Worm (Caenorhabditis elegans) whole organism, L4 larva: ENCODE results near the gene cah-2.

ENCODE experiments used
- F44E2.7 ChIP-seq: fragments of 200-800 bp; sonication (Bioruptor generic); IDR thresholded peaks from 2 replicates; pipeline ENCODE4 v2.1.2; 2022; ENCODE audit warnings: missing genetic modification characterization, missing compliant biosample characterization
- T20F7.1 ChIP-seq: fragments of 200-800 bp; sonication (Bioruptor generic); optimal IDR thresholded peaks from 2 replicates; lab custom pipeline; 2018; ENCODE audit warnings: mild to moderate bottlenecking, missing genetic modification characterization, missing compliant biosample characterization
- aha-1 ChIP-seq: fragments of 150-350 bp; peaks from one replicate; lab custom pipeline; 2014; ENCODE audit warnings: missing biosample characterization, missing genetic modification characterization
- ceh-20 ChIP-seq: fragments of 200-800 bp; sonication (Bioruptor generic); IDR thresholded peaks from 2 replicates; pipeline ENCODE4 v1.3.6; 2022; ENCODE audit warnings: missing genetic modification reagents, missing genetic modification characterization, missing compliant biosample characterization
- ceh-82 ChIP-seq: sonication (generic microtip); optimal IDR thresholded peaks from 2 replicates; lab custom pipeline; 2017; ENCODE audit warnings: missing biosample characterization, missing genetic modification characterization
- ces-1 ChIP-seq: fragments of 150-350 bp; sonication (generic microtip); optimal IDR thresholded peaks from 4 replicates; lab custom pipeline; 2014; ENCODE audit warnings: missing biosample characterization, missing genetic modification reagents, missing genetic modification characterization
- cey-2 ChIP-seq: sonication (generic microtip); optimal IDR thresholded peaks from 3 replicates; lab custom pipeline; 2017; ENCODE audit warnings: missing genetic modification characterization, mild to moderate bottlenecking, missing compliant biosample characterization, antibody characterized with exemption, borderline replicate concordance; ENCODE audit not compliant: insufficient read depth
- daf-16 ChIP-seq, 3 experiments: sonication (generic microtip); optimal IDR thresholded peaks; 2 replicates each; lab custom pipeline; 2016 to 2017; ENCODE audit warnings: missing genetic modification characterization in 3 of 3, missing genetic modification reagents in 3 of 3, mild to moderate bottlenecking in 2 of 3, missing compliant biosample characterization in 2 of 3, missing biosample characterization in 1 of 3, moderate library complexity in 1 of 3
- daf-19 ChIP-seq: fragments of 200-800 bp; sonication (Bioruptor generic); conservative IDR thresholded peaks from 2 replicates; pipeline ENCODE4 v1.3.6; 2022; ENCODE audit warnings: missing genetic modification characterization, missing compliant biosample characterization
- daf-8 ChIP-seq: fragments of 200-800 bp; sonication (Bioruptor generic); IDR thresholded peaks from 2 replicates; pipeline ENCODE4 v1.3.6; 2022; ENCODE audit warnings: missing genetic modification characterization, missing compliant biosample characterization
- dmd-6 ChIP-seq: fragments of 200-800 bp; sonication (Bioruptor generic); IDR thresholded peaks from 2 replicates; pipeline ENCODE4 v1.3.6; 2022; ENCODE audit warnings: missing genetic modification reagents, missing genetic modification characterization, missing compliant biosample characterization
- dpl-1 ChIP-seq: fragments of 150-350 bp; optimal IDR thresholded peaks from 2 replicates; lab custom pipeline; 2014; ENCODE audit warnings: missing biosample characterization, missing genetic modification reagents, missing genetic modification characterization
- dve-1 ChIP-seq: sonication (generic microtip); optimal IDR thresholded peaks from 2 replicates; lab custom pipeline; 2017; ENCODE audit warnings: antibody characterized with exemption, mild to moderate bottlenecking, missing genetic modification characterization, missing compliant biosample characterization; ENCODE audit not compliant: insufficient read depth
- hlh-11 ChIP-seq: fragments of 200-800 bp; sonication (Bioruptor generic); optimal IDR thresholded peaks from 2 replicates; lab custom pipeline; 2018; ENCODE audit warnings: mild to moderate bottlenecking, missing genetic modification characterization, missing compliant biosample characterization
- hlh-30 ChIP-seq: sonication (generic microtip); optimal IDR thresholded peaks from 2 replicates; lab custom pipeline; 2017; ENCODE audit warnings: antibody characterized with exemption, mild to moderate bottlenecking, missing genetic modification characterization, missing compliant biosample characterization; ENCODE audit not compliant: insufficient read depth
- lin-1 ChIP-seq: fragments of 200-800 bp; sonication (Bioruptor generic); IDR thresholded peaks from 2 replicates; pipeline ENCODE4 v1.3.6; 2022; ENCODE audit warnings: missing genetic modification reagents, missing genetic modification characterization, missing compliant biosample characterization
- lin-13 ChIP-seq: fragments of 150-350 bp; optimal IDR thresholded peaks from 2 replicates; lab custom pipeline; 2014; ENCODE audit warnings: missing biosample characterization, missing genetic modification reagents, missing genetic modification characterization
- lin-29 ChIP-seq: fragments of 200-800 bp; sonication (Bioruptor generic); IDR thresholded peaks from 2 replicates; pipeline ENCODE4 v1.3.6; 2022; ENCODE audit warnings: missing genetic modification reagents, missing genetic modification characterization, missing compliant biosample characterization
- lin-38 ChIP-seq: fragments of 200-800 bp; sonication (Bioruptor generic); IDR thresholded peaks from 2 replicates; pipeline ENCODE4 v1.3.6; 2022; ENCODE audit warnings: missing genetic modification reagents, missing genetic modification characterization, missing compliant biosample characterization
- madf-9 ChIP-seq: fragments of 200-800 bp; sonication (Bioruptor generic); conservative IDR thresholded peaks from 2 replicates; pipeline ENCODE4 v1.3.6; 2022; ENCODE audit warnings: missing genetic modification reagents, missing genetic modification characterization, missing compliant biosample characterization
- mdl-1 ChIP-seq, 2 experiments: fragments of 150-350 bp in 1 of 2; sonication (generic microtip) in 1 of 2; optimal IDR thresholded peaks; 2 replicates each; lab custom pipeline; 2014 to 2017; ENCODE audit warnings: missing biosample characterization in 2 of 2, missing genetic modification characterization in 2 of 2
- mdt-29 ChIP-seq: fragments of 200-800 bp; sonication (Bioruptor generic); IDR thresholded peaks from 2 replicates; pipeline ENCODE4 v1.3.6; 2022; ENCODE audit warnings: missing genetic modification reagents, missing genetic modification characterization, missing compliant biosample characterization
- mes-2 ChIP-seq: sonication (generic microtip); optimal IDR thresholded peaks from 2 replicates; lab custom pipeline; 2016; ENCODE audit warnings: missing genotype, mild to moderate bottlenecking, missing genetic modification characterization, missing compliant biosample characterization; ENCODE audit not compliant: poor library complexity, severe bottlenecking
- mxl-2 ChIP-seq: fragments of 200-800 bp; sonication (Bioruptor generic); conservative IDR thresholded peaks from 2 replicates; pipeline ENCODE4 v1.3.6; 2022; ENCODE audit warnings: missing genetic modification reagents, missing genetic modification characterization, missing compliant biosample characterization
- mxl-3 ChIP-seq: fragments of 200-800 bp; sonication (Bioruptor generic); optimal IDR thresholded peaks from 2 replicates; lab custom pipeline; 2018; ENCODE audit warnings: mild to moderate bottlenecking, missing genetic modification characterization, missing compliant biosample characterization
- nhr-28 ChIP-seq: fragments of 150-350 bp; optimal IDR thresholded peaks from 2 replicates; lab custom pipeline; 2014; ENCODE audit warnings: missing biosample characterization, missing genetic modification characterization
- nhr-41 ChIP-seq: fragments of 200-800 bp; sonication (Bioruptor generic); IDR thresholded peaks from 2 replicates; pipeline ENCODE4 v1.3.6; 2022; ENCODE audit warnings: missing genetic modification reagents, missing genetic modification characterization, missing compliant biosample characterization
- nhr-48 ChIP-seq: sonication (generic microtip); optimal IDR thresholded peaks from 2 replicates; lab custom pipeline; 2016; ENCODE audit warnings: mild to moderate bottlenecking, missing genetic modification characterization, missing compliant biosample characterization
- nhr-6 ChIP-seq: fragments of 150-350 bp; optimal IDR thresholded peaks from 2 replicates; lab custom pipeline; 2014; ENCODE audit warnings: missing biosample characterization, missing genetic modification characterization
- nhr-77 ChIP-seq: fragments of 150-350 bp; optimal IDR thresholded peaks from 2 replicates; lab custom pipeline; 2014; ENCODE audit warnings: missing biosample characterization, missing genetic modification characterization
- php-3 ChIP-seq: fragments of 200-800 bp; sonication (Bioruptor generic); IDR thresholded peaks from 2 replicates; pipeline ENCODE4 v1.3.6; 2022; ENCODE audit warnings: missing genetic modification reagents, missing genetic modification characterization, missing compliant biosample characterization
- saeg-2 ChIP-seq: fragments of 200-800 bp; sonication (Bioruptor generic); IDR thresholded peaks from 2 replicates; pipeline ENCODE4 v1.3.6; 2022; ENCODE audit warnings: missing genetic modification reagents, missing genetic modification characterization, missing compliant biosample characterization
- tra-1 ChIP-seq: fragments of 200-800 bp; sonication (Bioruptor generic); IDR thresholded peaks from 2 replicates; pipeline ENCODE4 v1.3.6; 2022; ENCODE audit warnings: missing genetic modification reagents, missing genetic modification characterization, missing compliant biosample characterization
- unc-62 ChIP-seq, 3 experiments: fragments of 150-350 bp in 1 of 3; sonication (generic microtip); optimal IDR thresholded peaks in 2 of 3; peaks in 1 of 3; 1 replicate in 1 of 3; 2 replicates in 2 of 3; lab custom pipeline; 2014 to 2017; ENCODE audit warnings: missing biosample characterization in 3 of 3, missing genetic modification characterization in 3 of 3, missing genetic modification reagents in 3 of 3, missing genotype in 1 of 3
- zag-1 ChIP-seq: fragments of 150-350 bp; optimal IDR thresholded peaks from 2 replicates; lab custom pipeline; 2014; ENCODE audit warnings: missing biosample characterization, missing genetic modification characterization
- zfp-2 ChIP-seq: sonication (generic microtip); optimal IDR thresholded peaks from 2 replicates; lab custom pipeline; 2016; ENCODE audit warnings: mild to moderate bottlenecking, missing genetic modification characterization, missing compliant biosample characterization
- zfp-3 ChIP-seq: fragments of 200-800 bp; sonication (Bioruptor generic); conservative IDR thresholded peaks from 2 replicates; pipeline ENCODE4 v1.3.6; 2022; ENCODE audit warnings: missing genetic modification reagents, missing genetic modification characterization, missing compliant biosample characterization

Gene cah-2

DNA sequence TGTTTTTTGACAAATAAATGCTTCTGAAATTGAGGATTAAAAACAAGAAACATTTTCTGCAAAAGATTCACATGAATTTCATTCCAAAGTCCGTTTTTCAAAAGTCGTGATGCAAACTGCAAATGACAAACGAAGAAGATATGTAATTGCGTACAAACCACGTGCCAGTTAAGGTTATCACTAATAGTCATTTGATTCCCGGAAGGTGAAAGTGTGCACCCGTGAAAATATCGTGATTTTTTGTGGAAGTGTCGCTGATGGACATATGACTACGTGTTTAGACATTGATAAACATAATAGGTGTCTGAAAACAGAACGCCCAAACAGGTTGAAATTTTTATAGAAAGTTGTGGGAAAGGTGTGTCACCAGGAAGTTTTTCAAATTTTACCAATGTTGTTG, 45.3 kb upstream of the cah-2 start:
- TF ChIP-seq unc-62 (GFP tag; optimal IDR thresholded peaks at IDR 0.05 in 1 of 2; lab: Kevin White, UChicago) (peak in 1 of 2 experiments; percentile 4), unc-62 (tag; optimal IDR thresholded peaks at IDR 0.05; lab: Kevin White, UChicago) (no peak), T20F7.1 (peak; percentile 78), tra-1 (peak; percentile 91), daf-8 (no peak), ceh-20 (peak; percentile 61), zag-1 (tag; lab: Kevin White, UChicago) (no peak), mdt-29 (peak; percentile 86), lin-29 (no peak), lin-13 (no peak), ces-1 (no peak), dpl-1 (GFP tag; lab: Kevin White, UChicago) (peak; percentile 33), saeg-2 (GFP tag; lab: Robert Waterston, UW) (0 out of 2 replicates have a peak, but pooled peaks have one; percentile 57), dve-1 (tag; lab: Kevin White, UChicago) (peak; percentile 93), hlh-11 (tag; lab: Kevin White, UChicago) (peak; percentile 96), nhr-77 (tag; lab: Kevin White, UChicago) (peak; percentile 52), nhr-6 (tag; lab: Kevin White, UChicago) (peak; percentile 53), cey-2 (tag; lab: Kevin White, UChicago) (peak; percentile 81), mes-2 (tag; lab: Kevin White, UChicago) (no peak), daf-19 (GFP tag; lab: Robert Waterston, UW) (no peak), nhr-41 (GFP tag; lab: Robert Waterston, UW) (peak; percentile 76; the same call in 1 of the 2 replicates), lin-1 (GFP tag; lab: Robert Waterston, UW) (peak; percentile 89), mxl-2 (GFP tag; lab: Robert Waterston, UW) (peak; percentile 97), daf-16 (GFP tag; optimal IDR thresholded peaks at IDR 0.05; lab: Kevin White, UChicago) (peak in 1 of 2 experiments; percentile 47), daf-16 (tag; optimal IDR thresholded peaks at IDR 0.05; lab: Kevin White, UChicago) (peak; percentile 86), hlh-30 (peak; percentile 97), nhr-28 (peak; percentile 74), dmd-6 (GFP tag; lab: Robert Waterston, UW) (peak; percentile 99), F44E2.7 (GFP tag; lab: Robert Waterston, UW) (no peak), madf-9 (GFP tag; lab: Robert Waterston, UW) (no peak), aha-1 (tag; lab: Kevin White, UChicago) (peak; percentile 98), nhr-48 (peak; percentile 94), zfp-3 (GFP tag; lab: Robert Waterston, UW) (peak; percentile 64; the same call in 1 of the 2 replicates), mdl-1 (tag; optimal IDR thresholded peaks at IDR 0.05; lab: Kevin White, UChicago) (peak in 1 of 2 experiments; percentile 79), lin-38 (GFP tag; lab: Robert Waterston, UW) (no peak), php-3 (GFP tag; lab: Robert Waterston, UW) (peak; percentile 90), mxl-3 (GFP tag; lab: Kevin White, UChicago) (peak; percentile 78)

DNA sequence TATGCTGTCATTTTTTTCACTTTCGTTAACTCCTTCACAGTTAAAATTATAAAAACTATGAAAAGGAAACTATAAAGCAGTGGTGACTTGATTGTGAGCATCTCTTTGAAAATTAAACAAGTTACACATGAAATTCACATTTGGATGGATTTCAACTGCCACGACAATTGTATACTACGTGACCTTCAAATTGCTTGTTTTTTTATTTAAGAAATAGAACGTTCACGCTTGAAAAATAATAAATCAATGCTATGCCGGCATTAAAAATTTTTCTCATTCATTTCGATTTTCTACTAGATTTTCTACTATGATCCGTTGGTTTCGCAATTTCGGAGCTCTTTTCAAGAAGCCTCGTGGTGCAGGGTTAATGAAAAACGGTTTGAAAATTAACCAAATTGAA, 42.5 kb upstream of the cah-2 start, which contains the start of the genes ZK1290.7 and rnh-1.1:
Gene ZK1290.7 (minus strand): TSS at position 101 of the 400 bp plus-strand sequence.
Gene rnh-1.1 (plus strand): TSS at position 281 of the 400 bp plus-strand sequence.
- TF ChIP-seq mes-2 (tag; lab: Kevin White, UChicago) (no peak), zfp-2 (tag; lab: Kevin White, UChicago) (no peak), unc-62 (GFP tag; optimal IDR thresholded peaks at IDR 0.05 in 1 of 2; lab: Kevin White, UChicago) (peak in 1 of 2 experiments; percentile 40), unc-62 (tag; optimal IDR thresholded peaks at IDR 0.05; lab: Kevin White, UChicago) (no peak), ceh-82 (tag; lab: Kevin White, UChicago) (no peak)
